Worm (Caenorhabditis elegans) whole organism, L4/young adult: ENCODE results near the gene C18A3.3.

Experiments used
- dao-5 ChIP-seq: sonication (generic microtip); optimal IDR thresholded peaks from 2 replicates; lab custom pipeline; 2016; ENCODE audit warnings: missing genotype, missing genetic modification characterization, moderate library complexity, missing compliant biosample characterization
- him-1 ChIP-seq: sonication (generic microtip); optimal IDR thresholded peaks from 2 replicates; lab custom pipeline; 2016; ENCODE audit warnings: missing genotype, missing genetic modification reagents, missing genetic modification characterization, missing compliant biosample characterization

DNA sequence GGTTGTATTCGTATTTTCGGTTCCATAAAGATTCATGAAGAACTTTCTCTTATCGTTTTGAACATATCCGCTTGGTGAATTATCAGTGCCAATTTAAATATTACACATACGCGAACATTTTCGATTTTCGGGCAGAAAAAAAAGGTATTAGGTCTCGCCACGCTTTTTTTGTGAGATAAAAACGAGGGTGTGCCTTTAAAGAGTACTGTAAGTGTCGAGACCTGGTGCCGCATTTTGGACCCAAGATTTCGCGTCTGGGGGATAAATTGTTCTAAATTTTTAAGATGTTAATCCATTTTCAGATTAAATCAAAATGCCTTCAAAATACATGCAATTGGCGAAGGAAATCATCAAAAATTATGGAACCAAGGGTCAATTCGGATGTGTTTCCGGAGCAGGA lies 22.2 kb upstream of the C18A3.3 start, which contains the start of gene C25H3.3:
- no peak for TF ChIP-seq him-1 (tag; lab: Kevin White, UChicago)
- TF ChIP-seq dao-5: no peak
